Fruit fly (Drosophila melanogaster) whole organism: ENCODE measurements around the gene CG40198.

ENCODE experiments used
- CG8478 ChIP-seq: fragments of >200 bp; optimal IDR thresholded peaks from 2 replicates; lab custom pipeline; 2018; ENCODE audit warnings: inconsistent platforms
- Dll ChIP-seq: fragments of >200 bp; optimal IDR thresholded peaks from 2 replicates; lab custom pipeline; 2017
- pan ChIP-seq: fragments of >200 bp; optimal IDR thresholded peaks from 2 replicates; lab custom pipeline; 2017
- usp ChIP-seq: fragments of >200 bp; optimal IDR thresholded peaks from 2 replicates; lab custom pipeline; 2017; ENCODE audit warnings: missing biosample characterization, missing genetic modification characterization, mixed read lengths

dm6 chr3R:4162135-4162534, at the start of gene CG40198:
- TF ChIP-seq pan (lab: Kevin White, UChicago) = no peak
- TF ChIP-seq usp (GFP tag; lab: Kevin White, UChicago) = no peak
- TF ChIP-seq Dll (lab: Kevin White, UChicago) = no peak
- no peak for TF ChIP-seq CG8478
